Fruit fly (Drosophila melanogaster) whole organism, prepupa: ENCODE measurements around the gene Eip78C.

Experiments
- Blimp-1 ChIP-seq: fragments of 200-800 bp; sonication (Bioruptor generic); optimal IDR thresholded peaks from 3 replicates; lab custom pipeline; 2017; ENCODE audit warnings: missing biosample characterization, missing genetic modification characterization, mild to moderate bottlenecking, moderate library complexity, missing genetic modification reagents
- CG10631 ChIP-seq: fragments of 200-800 bp; sonication (Bioruptor generic); optimal IDR thresholded peaks from 2 replicates; lab custom pipeline; 2016; ENCODE audit warnings: missing biosample characterization, missing genetic modification characterization
- CG11294 ChIP-seq: fragments of 200-800 bp; sonication (Bioruptor generic); IDR thresholded peaks from 2 replicates; pipeline ENCODE4 v1.3.6; 2022; ENCODE audit warnings: missing biosample characterization, missing genetic modification characterization
- CG11762 ChIP-seq: fragments of 200-800 bp; sonication (Bioruptor generic); optimal IDR thresholded peaks from 3 replicates; lab custom pipeline; 2016; ENCODE audit warnings: missing biosample characterization, missing genetic modification characterization; ENCODE audit not compliant: insufficient read depth
- CG11902 ChIP-seq: fragments of 200-800 bp; sonication (Bioruptor generic); optimal IDR thresholded peaks from 3 replicates; lab custom pipeline; 2016; ENCODE audit warnings: missing biosample characterization, missing genetic modification characterization
- CG15336 ChIP-seq: fragments of 200-800 bp; sonication (Bioruptor generic); IDR thresholded peaks from 2 replicates; pipeline ENCODE4 v1.3.6; 2022; ENCODE audit warnings: missing biosample characterization, missing genetic modification characterization
- CG16779 ChIP-seq: fragments of 200-800 bp; sonication (Bioruptor generic); optimal IDR thresholded peaks from 3 replicates; lab custom pipeline; 2017; ENCODE audit warnings: missing biosample characterization, mild to moderate bottlenecking, missing genetic modification characterization
- CG3032 ChIP-seq: fragments of 200-800 bp; optimal IDR thresholded peaks from 2 replicates; lab custom pipeline; 2019; ENCODE audit warnings: missing biosample characterization, mild to moderate bottlenecking, missing genetic modification characterization, moderate library complexity
- CG32006 ChIP-seq: fragments of 200-800 bp; sonication (Bioruptor generic); optimal IDR thresholded peaks from 3 replicates; lab custom pipeline; 2017; ENCODE audit warnings: missing biosample characterization, mild to moderate bottlenecking, missing genetic modification characterization
- CG6163 ChIP-seq: fragments of 200-800 bp; sonication (Bioruptor generic); IDR thresholded peaks from 3 replicates; pipeline ENCODE4 v1.3.6; 2022; ENCODE audit warnings: missing biosample characterization, missing genetic modification characterization
- CG6276 ChIP-seq: fragments of 200-800 bp; sonication (Bioruptor generic); optimal IDR thresholded peaks from 2 replicates; lab custom pipeline; 2017; ENCODE audit warnings: missing biosample characterization, mild to moderate bottlenecking, missing genetic modification characterization
- CG6792 ChIP-seq: fragments of 200-800 bp; sonication (Bioruptor generic); optimal IDR thresholded peaks from 3 replicates; lab custom pipeline; 2016; ENCODE audit warnings: missing biosample characterization, missing genetic modification characterization
- CG6808 ChIP-seq: fragments of 200-800 bp; sonication (Bioruptor generic); optimal IDR thresholded peaks from 3 replicates; lab custom pipeline; 2017; ENCODE audit warnings: missing biosample characterization, missing genetic modification characterization, mild to moderate bottlenecking, moderate library complexity, missing genetic modification reagents
- CG6854 ChIP-seq: fragments of 200-800 bp; sonication (Bioruptor generic); optimal IDR thresholded peaks from 2 replicates; lab custom pipeline; 2017; ENCODE audit warnings: missing biosample characterization, mild to moderate bottlenecking, missing genetic modification characterization
- CG9139 ChIP-seq: fragments of 200-800 bp; sonication (Bioruptor generic); optimal IDR thresholded peaks from 3 replicates; lab custom pipeline; 2017; ENCODE audit warnings: missing biosample characterization, mild to moderate bottlenecking, missing genetic modification characterization
- Eip75B ChIP-seq: fragments of 200-800 bp; sonication (Bioruptor generic); optimal IDR thresholded peaks from 3 replicates; lab custom pipeline; 2016; ENCODE audit warnings: missing biosample characterization, missing genetic modification characterization
- Eip93F ChIP-seq: fragments of 200-800 bp; sonication (Bioruptor generic); optimal IDR thresholded peaks from 2 replicates; lab custom pipeline; 2016; ENCODE audit warnings: missing biosample characterization, mild to moderate bottlenecking, missing genetic modification characterization
- Ets21C ChIP-seq: fragments of 200-800 bp; sonication (Bioruptor generic); optimal IDR thresholded peaks from 3 replicates; lab custom pipeline; 2016; ENCODE audit warnings: missing biosample characterization, missing genetic modification characterization
- Gug ChIP-seq: fragments of 200-800 bp; sonication (Bioruptor generic); IDR thresholded peaks from 2 replicates; pipeline ENCODE4 v1.3.6; 2022; ENCODE audit warnings: missing biosample characterization, missing genetic modification characterization
- Hr38 ChIP-seq: sonication (Bioruptor generic); optimal IDR thresholded peaks from 2 replicates; lab custom pipeline; 2016; ENCODE audit warnings: missing biosample characterization, missing genetic modification characterization
- Hr39 ChIP-seq: fragments of 200-800 bp; sonication (Bioruptor generic); optimal IDR thresholded peaks from 2 replicates; lab custom pipeline; 2016; ENCODE audit warnings: missing biosample characterization, missing genetic modification characterization
- Hr4 ChIP-seq: fragments of 200-800 bp; sonication (Bioruptor generic); optimal IDR thresholded peaks from 3 replicates; lab custom pipeline; 2016; ENCODE audit warnings: missing biosample characterization, missing genetic modification characterization
- Met ChIP-seq: fragments of 200-800 bp; sonication (Bioruptor generic); optimal IDR thresholded peaks from 3 replicates; lab custom pipeline; 2016; ENCODE audit warnings: missing biosample characterization, missing genetic modification characterization
- OdsH ChIP-seq: fragments of 200-800 bp; sonication (Bioruptor generic); optimal IDR thresholded peaks from 3 replicates; lab custom pipeline; 2016; ENCODE audit warnings: missing biosample characterization, missing genetic modification characterization
- Sox102F ChIP-seq: fragments of 200-800 bp; sonication (Bioruptor generic); optimal IDR thresholded peaks from 2 replicates; lab custom pipeline; 2016; ENCODE audit warnings: missing biosample characterization, mild to moderate bottlenecking, missing genetic modification characterization
- Sox15 ChIP-seq: fragments of 200-800 bp; sonication (Bioruptor generic); optimal IDR thresholded peaks from 3 replicates; lab custom pipeline; 2016; ENCODE audit warnings: missing biosample characterization, missing genetic modification characterization
- cyc ChIP-seq: fragments of 200-800 bp; sonication (Bioruptor generic); optimal IDR thresholded peaks from 3 replicates; lab custom pipeline; 2016; ENCODE audit warnings: missing biosample characterization, missing genetic modification characterization
- dac ChIP-seq: fragments of 200-800 bp; sonication (Bioruptor generic); optimal IDR thresholded peaks from 2 replicates; lab custom pipeline; 2017; ENCODE audit warnings: missing biosample characterization, mild to moderate bottlenecking, missing genetic modification characterization
- dsx ChIP-seq: fragments of 200-800 bp; optimal IDR thresholded peaks from 3 replicates; lab custom pipeline; 2019; ENCODE audit warnings: missing biosample characterization, mild to moderate bottlenecking, missing genetic modification characterization, moderate library complexity; ENCODE audit not compliant: poor library complexity, severe bottlenecking
- fd59A ChIP-seq: fragments of 200-800 bp; sonication (Bioruptor generic); optimal IDR thresholded peaks from 2 replicates; lab custom pipeline; 2017; ENCODE audit warnings: missing biosample characterization, mild to moderate bottlenecking, missing genetic modification characterization, missing genetic modification reagents
- fkh ChIP-seq: fragments of 200-800 bp; sonication (Bioruptor generic); optimal IDR thresholded peaks from 3 replicates; lab custom pipeline; 2017; ENCODE audit warnings: missing biosample characterization, mild to moderate bottlenecking, missing genetic modification characterization, moderate library complexity
- lz ChIP-seq: fragments of 200-800 bp; sonication (Bioruptor generic); optimal IDR thresholded peaks from 3 replicates; lab custom pipeline; 2016; ENCODE audit warnings: missing biosample characterization, missing genetic modification characterization
- net ChIP-seq: fragments of 200-800 bp; sonication (Bioruptor generic); optimal IDR thresholded peaks from 3 replicates; lab custom pipeline; 2016; ENCODE audit warnings: missing biosample characterization, missing genetic modification characterization
- pdm3 ChIP-seq: fragments of 200-800 bp; sonication (Bioruptor generic); optimal IDR thresholded peaks from 3 replicates; lab custom pipeline; 2016; ENCODE audit warnings: missing biosample characterization, missing genetic modification characterization
- spab ChIP-seq: fragments of 200-800 bp; sonication (Bioruptor generic); optimal IDR thresholded peaks from 2 replicates; lab custom pipeline; 2017; ENCODE audit warnings: missing biosample characterization, mild to moderate bottlenecking, missing genetic modification characterization, missing genetic modification reagents

Eip78C gene

dm6 chr3L:21294202-21294601 is 67.8 kb downstream of the Eip78C start, which contains the start of gene Cpr78Cb:
Gene Cpr78Cb, plus strand, starts transcription at chr3L:21294492.
- TF ChIP-seq CG11762 (GFP tag; lab: Kevin White, UChicago) = no peak

dm6 chr3L:21297703-21298102 is 71.3 kb downstream of the Eip78C start, which contains the start of gene Edg78E:
Gene Edg78E, minus strand, starts transcription at chr3L:21297803.
- no peak for TF ChIP-seq Sox102F (GFP tag; lab: Kevin White, UChicago)
- TF ChIP-seq cyc (GFP tag; lab: Kevin White, UChicago) = no peak
- TF ChIP-seq OdsH (GFP tag; lab: Kevin White, UChicago) = no peak
- TF ChIP-seq CG11294 (GFP tag; lab: Robert Waterston, UW) = no peak
- no peak for TF ChIP-seq Gug (GFP tag; lab: Robert Waterston, UW)
- no peak for TF ChIP-seq CG16779
- TF ChIP-seq Blimp-1 (GFP tag; lab: Kevin White, UChicago) = no peak
- no peak for TF ChIP-seq fd59A (GFP tag; lab: Kevin White, UChicago)

- TF ChIP-seq CG10631 (GFP tag; lab: Kevin White, UChicago) (no peak), dac (GFP tag; lab: Kevin White, UChicago) (no peak), Hr4 (GFP tag; lab: Kevin White, UChicago) (no peak), Hr39 (GFP tag; lab: Kevin White, UChicago) (no peak), CG15336 (no peak), pdm3 (no peak), CG16779 (no peak), fkh (GFP tag; lab: Kevin White, UChicago) (no peak)
Measured at dm6 chr3L:21298375-21298774, 72.0 kb downstream of the Eip78C start, which contains the start of gene CG43702. Gene CG43702, plus strand, starts transcription at chr3L:21298675.

dm6 chr3L:21299203-21299602 is 72.8 kb downstream of the Eip78C start:
- no peak for TF ChIP-seq dsx (GFP tag; lab: Kevin White, UChicago)
- no peak for TF ChIP-seq Gug (GFP tag; lab: Robert Waterston, UW)
- TF ChIP-seq spab (GFP tag; lab: Kevin White, UChicago) = no peak
- no peak for TF ChIP-seq dac (GFP tag; lab: Kevin White, UChicago)
- no peak for TF ChIP-seq CG6163 (GFP tag; lab: Robert Waterston, UW)
- no peak for TF ChIP-seq CG32006 (GFP tag; lab: Kevin White, UChicago)
- TF ChIP-seq CG6792 (GFP tag; lab: Kevin White, UChicago) = no peak
- no peak for TF ChIP-seq CG9139
- TF ChIP-seq Ets21C (GFP tag; lab: Kevin White, UChicago) = no peak
- no peak for TF ChIP-seq CG6276 (GFP tag; lab: Kevin White, UChicago)
- TF ChIP-seq Met (GFP tag; lab: Kevin White, UChicago) = no peak
- no peak for TF ChIP-seq CG11902 (GFP tag; lab: Kevin White, UChicago)
- TF ChIP-seq lz (GFP tag; lab: Kevin White, UChicago) = no peak
- TF ChIP-seq CG6808 (GFP tag; lab: Kevin White, UChicago) = no peak
- no peak for TF ChIP-seq CG3032
- TF ChIP-seq pdm3 = no peak
- no peak for TF ChIP-seq Hr38 (GFP tag; lab: Kevin White, UChicago)
- TF ChIP-seq Sox102F (GFP tag; lab: Kevin White, UChicago) = no peak

dm6 chr3L:21300280-21300679 is 73.9 kb downstream of the Eip78C start, which contains the start of gene Cpr78Cc:
Gene Cpr78Cc, plus strand, starts transcription at chr3L:21300580.
- TF ChIP-seq Eip75B (GFP tag; lab: Kevin White, UChicago) = no peak
- no peak for TF ChIP-seq net (GFP tag; lab: Kevin White, UChicago)
- TF ChIP-seq cyc (GFP tag; lab: Kevin White, UChicago) = no peak
- TF ChIP-seq CG10631 (GFP tag; lab: Kevin White, UChicago) = no peak
- no peak for TF ChIP-seq Sox15
- TF ChIP-seq fkh (GFP tag; lab: Kevin White, UChicago) = no peak
- no peak for TF ChIP-seq CG9139
- no peak for TF ChIP-seq CG6854 (GFP tag; lab: Kevin White, UChicago)
- no peak for TF ChIP-seq Eip93F (GFP tag; lab: Kevin White, UChicago)
- TF ChIP-seq CG32006 (GFP tag; lab: Kevin White, UChicago) = no peak
